Fruit fly (Drosophila melanogaster) Kc167 (cell line): Measurements from ENCODE around the gene CG18473.

ENCODE experiments used
- Myc ChIP-seq: fragments of >200 bp; optimal IDR thresholded peaks from 2 replicates; lab custom pipeline; 2017; ENCODE audit warnings: missing external identifiers
- Sin3A ChIP-seq: fragments of >200 bp; optimal IDR thresholded peaks from 2 replicates; lab custom pipeline; 2018; ENCODE audit warnings: missing external identifiers
- h ChIP-seq: fragments of >200 bp; optimal IDR thresholded peaks from 3 replicates; lab custom pipeline; 2018; ENCODE audit warnings: missing external identifiers
- insv ChIP-seq: fragments of >200 bp; optimal IDR thresholded peaks from 3 replicates; lab custom pipeline; 2018; ENCODE audit warnings: missing external identifiers
- psq ChIP-seq: fragments of >200 bp; optimal IDR thresholded peaks from 2 replicates; lab custom pipeline; 2017; ENCODE audit warnings: missing external identifiers

- no peak for TF ChIP-seq h (lab: Kevin White, UChicago)
- no peak for TF ChIP-seq insv (lab: Kevin White, UChicago)
- TF ChIP-seq Myc (lab: Kevin White, UChicago), result no peak
- no peak for TF ChIP-seq Sin3A (lab: Kevin White, UChicago)
- no peak for TF ChIP-seq psq (lab: Kevin White, UChicago)
Measured at dm6 chr3R:9347702-9348378, 15.3 kb upstream of the CG18473 start.
